Worm (Caenorhabditis elegans) whole organism, L1 larva: ENCODE data around the gene insc-1.
A peak's percentile ranks its signal among the peaks of the same experiment; 100 is the strongest.

Experiments used
- C04F5.9 ChIP-seq: sonication (generic microtip); optimal IDR thresholded peaks from 2 replicates; lab custom pipeline; 2016; ENCODE audit warnings: missing genetic modification characterization, missing compliant biosample characterization
- C34B4.2 ChIP-seq: sonication (generic microtip); optimal IDR thresholded peaks from 2 replicates; lab custom pipeline; 2017; ENCODE audit warnings: mild to moderate bottlenecking, missing genetic modification characterization, missing compliant biosample characterization
- F16B12.6 ChIP-seq: fragments of 150-350 bp; optimal IDR thresholded peaks from 2 replicates; lab custom pipeline; 2014; ENCODE audit warnings: missing biosample characterization, missing genetic modification characterization
- aha-1 ChIP-seq: fragments of 150-350 bp; optimal IDR thresholded peaks from 2 replicates; lab custom pipeline; 2014; ENCODE audit warnings: missing biosample characterization, missing genetic modification characterization
- aly-2 ChIP-seq: fragments of 150-350 bp; optimal IDR thresholded peaks from 2 replicates; lab custom pipeline; 2014; ENCODE audit warnings: missing biosample characterization, missing genetic modification characterization
- blmp-1 ChIP-seq: fragments of 150-350 bp; optimal IDR thresholded peaks from 2 replicates; lab custom pipeline; 2014; ENCODE audit warnings: missing biosample characterization, missing genetic modification characterization
- ceh-8 ChIP-seq: fragments of 200-800 bp; sonication (Bioruptor generic); optimal IDR thresholded peaks from 2 replicates; lab custom pipeline; 2018; ENCODE audit warnings: mild to moderate bottlenecking, missing genetic modification characterization, moderate library complexity, missing compliant biosample characterization
- ces-1 ChIP-seq: fragments of 150-350 bp; optimal IDR thresholded peaks from 2 replicates; lab custom pipeline; 2014; ENCODE audit warnings: missing biosample characterization, missing genetic modification reagents, missing genetic modification characterization
- dpl-1 ChIP-seq, 3 experiments: fragments of 150-350 bp in 2 of 3; sonication (generic microtip) in 1 of 3; optimal IDR thresholded peaks; 2 replicates each; lab custom pipeline; 2014 to 2017; ENCODE audit warnings: missing biosample characterization in 3 of 3, missing genetic modification characterization in 3 of 3, missing genetic modification reagents in 3 of 3
- efl-1 ChIP-seq, 4 experiments: fragments of 150-350 bp; optimal IDR thresholded peaks in 3 of 4; peaks in 1 of 4; 1 replicate in 1 of 4; 2 replicates in 3 of 4; lab custom pipeline; 2014; ENCODE audit warnings: missing biosample characterization in 2 of 4, missing genetic modification characterization in 2 of 4, missing genetic modification reagents in 2 of 4
- efl-3 ChIP-seq: fragments of 200-800 bp; sonication (Bioruptor generic); optimal IDR thresholded peaks from 2 replicates; lab custom pipeline; 2018; ENCODE audit warnings: mild to moderate bottlenecking, missing genetic modification characterization, missing compliant biosample characterization
- egl-27 ChIP-seq, 2 experiments: fragments of 150-350 bp in 1 of 2; sonication (generic microtip); optimal IDR thresholded peaks; 3 replicates each; lab custom pipeline; 2017 to 2018; ENCODE audit warnings: missing biosample characterization in 2 of 2, missing genetic modification characterization in 2 of 2, missing genetic modification reagents in 2 of 2
- elt-2 ChIP-seq: sonication (generic microtip); optimal IDR thresholded peaks from 2 replicates; lab custom pipeline; 2016; ENCODE audit warnings: missing genetic modification characterization, mild to moderate bottlenecking, inconsistent platforms, missing compliant biosample characterization, missing genetic modification reagents
- elt-3 ChIP-seq, 6 experiments: fragments of 150-350 bp in 1 of 6; sonication (generic microtip); optimal IDR thresholded peaks; 2 replicates each; lab custom pipeline; 2017 to 2018; ENCODE audit warnings: missing biosample characterization in 6 of 6, missing genetic modification characterization in 6 of 6, inconsistent platforms in 1 of 6
- fkh-10 ChIP-seq: sonication (generic microtip); optimal IDR thresholded peaks from 2 replicates; lab custom pipeline; 2017; ENCODE audit warnings: missing biosample characterization, missing genetic modification reagents, missing genetic modification characterization
- fos-1 ChIP-seq: fragments of 150-350 bp; optimal IDR thresholded peaks from 2 replicates; lab custom pipeline; 2014; ENCODE audit warnings: missing biosample characterization, missing genetic modification characterization
- grh-1 ChIP-seq: fragments of 200-800 bp; sonication (Bioruptor generic); IDR thresholded peaks from 2 replicates; pipeline ENCODE4 v1.3.6; 2022; ENCODE audit warnings: missing genetic modification reagents, missing genetic modification characterization, missing compliant biosample characterization
- hlh-4 ChIP-seq: sonication (generic microtip); optimal IDR thresholded peaks from 2 replicates; lab custom pipeline; 2016; ENCODE audit warnings: mild to moderate bottlenecking, missing genetic modification characterization, missing compliant biosample characterization
- hpl-2 ChIP-seq: fragments of 150-350 bp; optimal IDR thresholded peaks from 2 replicates; lab custom pipeline; 2014; ENCODE audit warnings: missing biosample characterization, missing genetic modification reagents, missing genetic modification characterization
- irx-1 ChIP-seq: sonication (generic microtip); optimal IDR thresholded peaks from 2 replicates; lab custom pipeline; 2016; ENCODE audit warnings: missing genetic modification characterization, missing compliant biosample characterization
- jun-1 ChIP-seq: fragments of 150-350 bp; optimal IDR thresholded peaks from 2 replicates; lab custom pipeline; 2014; ENCODE audit warnings: missing biosample characterization, missing genetic modification reagents, missing genetic modification characterization
- lin-13 ChIP-seq: fragments of 150-350 bp; optimal IDR thresholded peaks from 2 replicates; lab custom pipeline; 2014; ENCODE audit warnings: missing biosample characterization, missing genetic modification reagents, missing genetic modification characterization
- lin-14 ChIP-seq: fragments of 200-800 bp; sonication (Bioruptor generic); optimal IDR thresholded peaks from 2 replicates; lab custom pipeline; 2018; ENCODE audit warnings: mild to moderate bottlenecking, missing genetic modification characterization, moderate library complexity, missing compliant biosample characterization
- lin-39 ChIP-seq: fragments of 150-350 bp; optimal IDR thresholded peaks from 2 replicates; lab custom pipeline; 2014; ENCODE audit warnings: missing biosample characterization, missing genetic modification reagents, missing genetic modification characterization
- lir-3 ChIP-seq: sonication (generic microtip); optimal IDR thresholded peaks from 2 replicates; lab custom pipeline; 2016; ENCODE audit warnings: mild to moderate bottlenecking, missing genetic modification characterization, moderate library complexity, missing compliant biosample characterization; ENCODE audit not compliant: poor library complexity
- lsy-2 ChIP-seq, 2 experiments: fragments of 150-350 bp; optimal IDR thresholded peaks; 2 replicates each; lab custom pipeline; 2014; ENCODE audit warnings: missing biosample characterization in 2 of 2, missing genetic modification characterization in 2 of 2
- mdl-1 ChIP-seq, 2 experiments: fragments of 150-350 bp; optimal IDR thresholded peaks; 2 replicates each; lab custom pipeline; 2014 to 2017; ENCODE audit warnings: missing biosample characterization in 2 of 2, missing genetic modification characterization in 2 of 2, inconsistent platforms in 1 of 2
- nhr-11 ChIP-seq: fragments of 150-350 bp; optimal IDR thresholded peaks from 2 replicates; lab custom pipeline; 2014; ENCODE audit warnings: missing biosample characterization, missing genetic modification characterization
- nhr-19 ChIP-seq: fragments of 200-800 bp; sonication (Bioruptor generic); conservative IDR thresholded peaks from 2 replicates; pipeline ENCODE4 v1.3.6; 2022; ENCODE audit warnings: missing genetic modification characterization, missing compliant biosample characterization
- nhr-237 ChIP-seq: fragments of 150-350 bp; optimal IDR thresholded peaks from 2 replicates; lab custom pipeline; 2014; ENCODE audit warnings: missing biosample characterization, missing genetic modification characterization
- nhr-28 ChIP-seq: fragments of 150-350 bp; optimal IDR thresholded peaks from 2 replicates; lab custom pipeline; 2014; ENCODE audit warnings: missing biosample characterization, missing genetic modification characterization
- nhr-47 ChIP-seq: sonication (generic microtip); optimal IDR thresholded peaks from 2 replicates; lab custom pipeline; 2016; ENCODE audit warnings: mild to moderate bottlenecking, missing genetic modification characterization, moderate library complexity, missing compliant biosample characterization
- nhr-71 ChIP-seq: sonication (generic microtip); optimal IDR thresholded peaks from 2 replicates; lab custom pipeline; 2016; ENCODE audit warnings: mild to moderate bottlenecking, missing genetic modification characterization, moderate library complexity, missing compliant biosample characterization
- nhr-76 ChIP-seq: sonication (generic microtip); optimal IDR thresholded peaks from 2 replicates; lab custom pipeline; 2017; ENCODE audit warnings: missing biosample characterization, missing genetic modification characterization
- nhr-84 ChIP-seq: sonication (generic microtip); optimal IDR thresholded peaks from 2 replicates; lab custom pipeline; 2017; ENCODE audit warnings: missing biosample characterization, missing genetic modification characterization
- nhr-90 ChIP-seq: sonication (generic microtip); optimal IDR thresholded peaks from 2 replicates; lab custom pipeline; 2016; ENCODE audit warnings: mild to moderate bottlenecking, missing genetic modification characterization, missing compliant biosample characterization; ENCODE audit not compliant: poor library complexity
- pag-3 ChIP-seq: sonication (generic microtip); optimal IDR thresholded peaks from 2 replicates; lab custom pipeline; 2017; ENCODE audit warnings: missing genetic modification characterization, mild to moderate bottlenecking, missing compliant biosample characterization, antibody characterized with exemption, borderline replicate concordance; ENCODE audit not compliant: insufficient read depth
- pax-3 ChIP-seq: fragments of 200-800 bp; sonication (Bioruptor generic); optimal IDR thresholded peaks from 2 replicates; lab custom pipeline; 2018; ENCODE audit warnings: mild to moderate bottlenecking, missing genetic modification characterization, moderate library complexity, missing compliant biosample characterization
- sptf-1 ChIP-seq: fragments of 150-350 bp; optimal IDR thresholded peaks from 2 replicates; lab custom pipeline; 2014; ENCODE audit warnings: missing biosample characterization, missing genetic modification characterization
- sup-37 ChIP-seq: fragments of 200-800 bp; sonication (Bioruptor generic); optimal IDR thresholded peaks from 2 replicates; lab custom pipeline; 2018; ENCODE audit warnings: mild to moderate bottlenecking, missing genetic modification characterization, missing compliant biosample characterization
- swsn-7 ChIP-seq: sonication (generic microtip); optimal IDR thresholded peaks from 2 replicates; lab custom pipeline; 2016; ENCODE audit warnings: missing genetic modification characterization, missing compliant biosample characterization
- tlp-1 ChIP-seq: fragments of 150-350 bp; optimal IDR thresholded peaks from 2 replicates; lab custom pipeline; 2014; ENCODE audit warnings: missing biosample characterization, missing genetic modification characterization
- unc-130 ChIP-seq: fragments of 150-350 bp; optimal IDR thresholded peaks from 2 replicates; lab custom pipeline; 2017; ENCODE audit warnings: missing biosample characterization, missing genetic modification characterization, inconsistent platforms
- unc-30 ChIP-seq: sonication (generic microtip); optimal IDR thresholded peaks from 2 replicates; lab custom pipeline; 2017; ENCODE audit warnings: missing biosample characterization, missing genetic modification characterization
- unc-86 ChIP-seq: sonication (generic microtip); optimal IDR thresholded peaks from 2 replicates; lab custom pipeline; 2016; ENCODE audit warnings: missing genetic modification characterization, missing compliant biosample characterization
- xbp-1 ChIP-seq: sonication (generic microtip); optimal IDR thresholded peaks from 2 replicates; lab custom pipeline; 2016; ENCODE audit warnings: missing genetic modification characterization, missing compliant biosample characterization
- zag-1 ChIP-seq: fragments of 150-350 bp; optimal IDR thresholded peaks from 2 replicates; lab custom pipeline; 2014; ENCODE audit warnings: missing biosample characterization, missing genetic modification characterization
- ztf-4 ChIP-seq: fragments of 150-350 bp; optimal IDR thresholded peaks from 2 replicates; lab custom pipeline; 2014; ENCODE audit warnings: missing biosample characterization, missing genetic modification characterization

insc-1 gene

ce11 chrII:7363990-7364455 is 5.3 kb downstream of the insc-1 start, which contains the start of gene msra-1 (continued):
- TF ChIP-seq pax-3 (no peak), blmp-1 (tag; lab: Kevin White, UChicago) (peak; percentile 61), fkh-10 (GFP tag; lab: Kevin White, UChicago) (no peak), aha-1 (tag; lab: Kevin White, UChicago) (no peak), nhr-11 (tag; lab: Kevin White, UChicago) (no peak), nhr-28 (tag; lab: Kevin White, UChicago) (no peak), lsy-2 (tag; optimal IDR thresholded peaks at IDR 0.05; lab: Kevin White, UChicago) (peak; percentile 14 to 57), F16B12.6 (tag; lab: Kevin White, UChicago) (no peak), sptf-1 (tag; lab: Kevin White, UChicago) (no peak), pag-3 (peak; percentile 9), efl-1 (optimal IDR thresholded peaks at IDR 0.05; lab: Kevin White, UChicago) (peak; percentile 11 to 38), efl-1 (GFP tag; optimal IDR thresholded peaks at IDR 0.05 in 1 of 2; lab: Kevin White, UChicago) (peak in 1 of 2 experiments; percentile 78), zag-1 (tag; lab: Kevin White, UChicago) (no peak), ztf-4 (tag; lab: Kevin White, UChicago) (no peak), tlp-1 (tag; lab: Kevin White, UChicago) (no peak), lin-14 (GFP tag; lab: Kevin White, UChicago) (peak; percentile 49), unc-86 (tag; lab: Kevin White, UChicago) (no peak), hlh-4 (tag; lab: Kevin White, UChicago) (no peak), dpl-1 (GFP tag; optimal IDR thresholded peaks at IDR 0.05; lab: Kevin White, UChicago) (peak in 2 of 3 experiments; percentile 3 to 10), elt-3 (tag; optimal IDR thresholded peaks at IDR 0.05; lab: Kevin White, UChicago) (no peak), C04F5.9 (tag; lab: Kevin White, UChicago) (no peak), ceh-8 (GFP tag; lab: Kevin White, UChicago) (no peak), nhr-237 (tag; lab: Kevin White, UChicago) (no peak), lin-13 (GFP tag; lab: Kevin White, UChicago) (no peak), elt-2 (peak; percentile 38), jun-1 (tag; lab: Kevin White, UChicago) (no peak), grh-1 (GFP tag; lab: Robert Waterston, UW) (no peak), egl-27 (tag; optimal IDR thresholded peaks at IDR 0.05; lab: Kevin White, UChicago) (no peak), unc-130 (tag; lab: Kevin White, UChicago) (no peak), nhr-47 (tag; lab: Kevin White, UChicago) (no peak), nhr-71 (tag; lab: Kevin White, UChicago) (peak; percentile 47), ces-1 (GFP tag; lab: Kevin White, UChicago) (no peak), sup-37 (GFP tag; lab: Kevin White, UChicago) (no peak), nhr-84 (tag; lab: Kevin White, UChicago) (no peak), nhr-19 (GFP tag; lab: Robert Waterston, UW) (no peak), nhr-90 (no peak), unc-30 (tag; lab: Kevin White, UChicago) (no peak), lin-39 (tag; lab: Kevin White, UChicago) (no peak), irx-1 (tag; lab: Kevin White, UChicago) (no peak), nhr-76 (tag; lab: Kevin White, UChicago) (no peak), aly-2 (tag; lab: Kevin White, UChicago) (no peak), lir-3 (tag; lab: Kevin White, UChicago) (peak; percentile 32), xbp-1 (tag; lab: Kevin White, UChicago) (peak; percentile 21), hpl-2 (no peak), efl-3 (GFP tag; lab: Kevin White, UChicago) (no peak), swsn-7 (tag; lab: Kevin White, UChicago) (no peak), mdl-1 (tag; optimal IDR thresholded peaks at IDR 0.05; lab: Kevin White, UChicago) (no peak), fos-1 (tag; lab: Kevin White, UChicago) (no peak), C34B4.2 (no peak)
- TF ChIP-seq, all 84 proteins: peak for 16
